Worm (Caenorhabditis elegans) whole organism, young adult: ENCODE measurements around the gene Y45F10D.2.

Source experiments
- F10E7.11 ChIP-seq: sonication (generic microtip); optimal IDR thresholded peaks from 2 replicates; lab custom pipeline; 2017; ENCODE audit warnings: mild to moderate bottlenecking, missing genetic modification characterization, moderate library complexity, missing compliant biosample characterization
- F22D6.2 ChIP-seq: sonication (generic microtip); optimal IDR thresholded peaks from 2 replicates; lab custom pipeline; 2016; ENCODE audit warnings: mild to moderate bottlenecking, missing genetic modification characterization, missing compliant biosample characterization
- T07F8.4 ChIP-seq: sonication (generic microtip); optimal IDR thresholded peaks from 2 replicates; lab custom pipeline; 2016; ENCODE audit warnings: mild to moderate bottlenecking, missing genetic modification characterization, moderate library complexity, missing compliant biosample characterization
- Y56A3A.18 ChIP-seq: fragments of 200-800 bp; sonication (Bioruptor generic); IDR thresholded peaks from 2 replicates; pipeline ENCODE4 v1.3.6; 2022; ENCODE audit warnings: missing genetic modification reagents, missing genetic modification characterization, missing compliant biosample characterization
- ccch-3 ChIP-seq: fragments of 200-800 bp; sonication (Bioruptor generic); optimal IDR thresholded peaks from 2 replicates; lab custom pipeline; 2018; ENCODE audit warnings: mild to moderate bottlenecking, missing genetic modification characterization, missing compliant biosample characterization
- dpl-1 ChIP-seq: fragments of 150-350 bp; optimal IDR thresholded peaks from 2 replicates; lab custom pipeline; 2014; ENCODE audit warnings: missing biosample characterization, missing genetic modification reagents, missing genetic modification characterization
- ets-4 ChIP-seq: fragments of 200-800 bp; sonication (Bioruptor generic); optimal IDR thresholded peaks from 2 replicates; lab custom pipeline; 2018; ENCODE audit warnings: mild to moderate bottlenecking, missing genetic modification characterization, missing compliant biosample characterization
- hrde-1 ChIP-seq: sonication (generic microtip); optimal IDR thresholded peaks from 2 replicates; lab custom pipeline; 2016; ENCODE audit warnings: missing genetic modification characterization, mild to moderate bottlenecking, missing compliant biosample characterization, moderate library complexity, missing genotype, missing genetic modification reagents, borderline replicate concordance
- let-607 ChIP-seq, 2 experiments: fragments of 200-800 bp in 1 of 2; sonication (Bioruptor generic) in 1 of 2; sonication (generic microtip) in 1 of 2; optimal IDR thresholded peaks; 2 replicates each; lab custom pipeline; 2016 to 2018; ENCODE audit warnings: mild to moderate bottlenecking in 2 of 2, missing compliant biosample characterization in 2 of 2, missing genetic modification characterization in 2 of 2, moderate library complexity in 2 of 2, missing genotype in 1 of 2
- madf-10 ChIP-seq: sonication (generic microtip); optimal IDR thresholded peaks from 2 replicates; lab custom pipeline; 2016; ENCODE audit warnings: mild to moderate bottlenecking, missing genetic modification characterization, missing compliant biosample characterization
- mcd-1 ChIP-seq: fragments of 200-800 bp; sonication (Bioruptor generic); IDR thresholded peaks from 2 replicates; pipeline ENCODE4 v1.3.6; 2022; ENCODE audit warnings: missing genetic modification reagents, missing genetic modification characterization, missing compliant biosample characterization
- nhr-80 ChIP-seq: sonication (generic microtip); optimal IDR thresholded peaks from 2 replicates; lab custom pipeline; 2016; ENCODE audit warnings: missing genetic modification characterization, missing compliant biosample characterization
- nhr-90 ChIP-seq: sonication (generic microtip); optimal IDR thresholded peaks from 2 replicates; lab custom pipeline; 2016; ENCODE audit warnings: missing genotype, mild to moderate bottlenecking, missing genetic modification characterization, missing compliant biosample characterization
- pha-4 ChIP-seq: fragments of 150-350 bp; sonication (generic microtip); optimal IDR thresholded peaks from 2 replicates; lab custom pipeline; 2014; ENCODE audit warnings: missing biosample characterization, missing genetic modification reagents, missing genetic modification characterization
- sea-2 ChIP-seq: fragments of 200-800 bp; sonication (Bioruptor generic); IDR thresholded peaks from 2 replicates; pipeline ENCODE4 v1.3.6; 2022; ENCODE audit warnings: missing genetic modification characterization, missing compliant biosample characterization
- snpc-4 ChIP-seq, 5 experiments: fragments of 150-350 bp in 1 of 5; sonication (generic microtip) in 4 of 5; optimal IDR thresholded peaks; 2 replicates each; lab custom pipeline; 2014 to 2018; ENCODE audit warnings: missing genetic modification characterization in 5 of 5, missing biosample characterization in 3 of 5, antibody characterized with exemption in 2 of 5, mild to moderate bottlenecking in 2 of 5, missing compliant biosample characterization in 2 of 5, missing genotype in 2 of 5, moderate library complexity in 2 of 5, missing genetic modification reagents in 1 of 5
- sptf-2 ChIP-seq: fragments of 200-800 bp; sonication (Bioruptor generic); optimal IDR thresholded peaks from 2 replicates; lab custom pipeline; 2018; ENCODE audit warnings: mild to moderate bottlenecking, missing genetic modification characterization, missing compliant biosample characterization
- tbp1 ChIP-seq: fragments of 200-800 bp; sonication (Bioruptor generic); optimal IDR thresholded peaks from 2 replicates; lab custom pipeline; 2018; ENCODE audit warnings: mild to moderate bottlenecking, missing genetic modification characterization, missing compliant biosample characterization

The Y45F10D.2 gene

ce11 chrIV:13725201-13725600 is 49.3 kb downstream of the Y45F10D.2 start:
- TF ChIP-seq F22D6.2 (tag; lab: Kevin White, UChicago) (no peak), Y56A3A.18 (GFP tag; lab: Robert Waterston, UW) (no peak), snpc-4 (GFP tag; optimal IDR thresholded peaks at IDR 0.05; lab: Kevin White, UChicago) (no peak), snpc-4 (tag; optimal IDR thresholded peaks at IDR 0.05; lab: Kevin White, UChicago) (peak in 2 of 4 experiments; percentile 16 to 18), sea-2 (GFP tag; lab: Robert Waterston, UW) (no peak), nhr-90 (peak; percentile 19), pha-4 (tag; lab: Kevin White, UChicago) (peak; percentile 49), tbp1 (GFP tag; lab: Kevin White, UChicago) (peak; percentile 36), T07F8.4 (tag; lab: Kevin White, UChicago) (no peak), ets-4 (peak; percentile 52), madf-10 (tag; lab: Kevin White, UChicago) (peak; percentile 30), let-607 (tag; optimal IDR thresholded peaks at IDR 0.05; lab: Kevin White, UChicago) (peak; percentile 64 to 73), ccch-3 (GFP tag; lab: Kevin White, UChicago) (no peak), F10E7.11 (tag; lab: Kevin White, UChicago) (no peak), hrde-1 (tag; lab: Kevin White, UChicago) (no peak), mcd-1 (GFP tag; lab: Robert Waterston, UW) (no peak), dpl-1 (GFP tag; lab: Kevin White, UChicago) (no peak), nhr-80 (tag; lab: Kevin White, UChicago) (peak; percentile 100), sptf-2 (GFP tag; lab: Kevin White, UChicago) (peak; percentile 80)
